Fruit fly (Drosophila melanogaster): ENCODE results near the gene brk.
A peak's percentile ranks its signal among the peaks of the same experiment; 100 is the strongest.

The brk gene

dm6 chrX:7305753-7306338 lies 1.9 kb upstream of the brk start:
- TF ChIP-seq Eip78C (GFP tag) (peak; percentile 89), Sox14 (GFP tag; optimal IDR thresholded peaks at IDR 0.05) (peak; percentile 82), CG9139 (GFP tag; optimal IDR thresholded peaks at IDR 0.05) (peak; percentile 90), cyc (GFP tag; optimal IDR thresholded peaks at IDR 0.05) (peak; percentile 80), CG7368 (GFP tag; optimal IDR thresholded peaks at IDR 0.05) (peak; percentile 85), CG4318 (GFP tag; optimal IDR thresholded peaks at IDR 0.05) (peak; percentile 79), ss (GFP tag; optimal IDR thresholded peaks at IDR 0.05) (peak; percentile 89 to 95), CG11902 (GFP tag; optimal IDR thresholded peaks at IDR 0.05) (peak; percentile 93), CG3032 (tag; optimal IDR thresholded peaks at IDR 0.05) (peak; percentile 92), OdsH (GFP tag; optimal IDR thresholded peaks at IDR 0.05) (peak; percentile 86), CG11294 (GFP tag; IDR thresholded peaks at IDR 0.05) (peak; percentile 58; the same call in 1 of the 2 replicates), fd59A (GFP tag; optimal IDR thresholded peaks at IDR 0.05) (peak; percentile 95), vri (GFP tag; optimal IDR thresholded peaks at IDR 0.05) (peak; percentile 30), CG10669 (GFP tag; optimal IDR thresholded peaks at IDR 0.05) (peak; percentile 86), dsx (GFP tag; optimal IDR thresholded peaks at IDR 0.05; ENCODE audit: poor library complexity, severe bottlenecking) (peak; percentile 79), net (GFP tag; optimal IDR thresholded peaks at IDR 0.05) (peak; percentile 89), Hr38 (GFP tag; optimal IDR thresholded peaks at IDR 0.05) (no peak), Blimp-1 (GFP tag; optimal IDR thresholded peaks at IDR 0.05) (peak; percentile 68), Sox102F (GFP tag; optimal IDR thresholded peaks at IDR 0.05) (peak; percentile 77), Ets21C (GFP tag; optimal IDR thresholded peaks at IDR 0.05) (peak; percentile 76), spab (GFP tag; optimal IDR thresholded peaks at IDR 0.05) (peak; percentile 93), acj6 (GFP tag; optimal IDR thresholded peaks at IDR 0.05) (peak; percentile 87), lz (GFP tag; optimal IDR thresholded peaks at IDR 0.05) (peak; percentile 84), CG16779 (tag; optimal IDR thresholded peaks at IDR 0.05) (peak; percentile 82), CG11762 (GFP tag; optimal IDR thresholded peaks at IDR 0.05; ENCODE audit: insufficient read depth) (peak; percentile 60), CG32006 (GFP tag; optimal IDR thresholded peaks at IDR 0.05) (peak; percentile 93), salr (GFP tag; optimal IDR thresholded peaks at IDR 0.05) (peak; percentile 86 to 88), pdm3 (GFP tag; optimal IDR thresholded peaks at IDR 0.05) (peak; percentile 81), achi (GFP tag; optimal IDR thresholded peaks at IDR 0.05) (peak; percentile 88), fd85E (GFP tag; optimal IDR thresholded peaks at IDR 0.05) (peak; percentile 48), CG31627 (GFP tag; optimal IDR thresholded peaks at IDR 0.05) (peak; percentile 86), CG8319 (GFP tag; optimal IDR thresholded peaks at IDR 0.05) (peak; percentile 78), CG8632 (GFP tag; optimal IDR thresholded peaks at IDR 0.05) (peak; percentile 80), topi (GFP tag; optimal IDR thresholded peaks at IDR 0.05) (peak; percentile 81), CG10631 (GFP tag; optimal IDR thresholded peaks at IDR 0.05) (peak; percentile 91), fkh (GFP tag; optimal IDR thresholded peaks at IDR 0.05) (no peak), eg (GFP tag; IDR thresholded peaks at IDR 0.05) (peak; percentile 74), dac (GFP tag; optimal IDR thresholded peaks at IDR 0.05) (peak; percentile 81), esn (GFP tag; optimal IDR thresholded peaks at IDR 0.05) (peak; percentile 71), Smox (GFP tag; optimal IDR thresholded peaks at IDR 0.05) (peak; percentile 75), Met (GFP tag; optimal IDR thresholded peaks at IDR 0.05) (peak; percentile 81), CG15336 (GFP tag; IDR thresholded peaks at IDR 0.05) (peak; percentile 77), svp (GFP tag) (peak; percentile 90), CG6163 (GFP tag; IDR thresholded peaks at IDR 0.05) (peak; percentile 87), Eip93F (GFP tag; optimal IDR thresholded peaks at IDR 0.05) (no peak), CG8119 (GFP tag; IDR thresholded peaks at IDR 0.05) (peak; percentile 86; the same call in 2 of the 3 replicates), Sox15 (GFP tag; optimal IDR thresholded peaks at IDR 0.05) (peak; percentile 94), Hr4 (GFP tag; optimal IDR thresholded peaks at IDR 0.05) (peak; percentile 51), CG6792 (GFP tag; optimal IDR thresholded peaks at IDR 0.05) (peak; percentile 90), CG6854 (GFP tag; optimal IDR thresholded peaks at IDR 0.05) (peak; percentile 85), CG3919 (GFP tag; optimal IDR thresholded peaks at IDR 0.05) (peak; percentile 88)

Measured in whole organism, prepupa.